Worm (Caenorhabditis elegans): Measurements from ENCODE around the gene aars-1.

Gene aars-1

DNA sequence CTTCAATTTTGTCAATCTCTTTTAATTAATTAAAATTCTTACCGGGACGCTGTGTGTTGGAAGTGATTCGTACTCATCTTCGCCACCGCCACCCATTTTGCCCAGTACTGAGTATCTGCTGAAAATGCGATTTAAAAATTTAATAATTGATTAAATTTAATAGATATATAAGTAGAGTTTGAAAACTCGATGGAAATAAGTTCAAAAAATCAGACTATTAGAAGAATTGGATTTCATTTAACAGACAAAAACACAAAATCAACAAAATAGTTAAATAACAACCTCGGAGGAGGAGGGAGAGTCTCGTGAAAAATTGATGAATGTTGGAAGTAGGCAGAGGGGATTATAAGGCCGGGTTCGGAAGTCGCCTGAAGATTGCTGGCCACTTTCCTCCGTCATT, 7.6 kb upstream of the aars-1 start, which contains the start of gene mfn-1:
TSS of gene mfn-1 (minus strand) at position 101 of the 400 bp plus-strand sequence.
- TF ChIP-seq pag-3 (tag; optimal IDR thresholded peaks at IDR 0.05; ENCODE audit: borderline replicate concordance) = no peak
- no peak for TF ChIP-seq Y22D7AL.16 (tag; optimal IDR thresholded peaks at IDR 0.05)
- TF ChIP-seq ceh-30 (tag; optimal IDR thresholded peaks at IDR 0.05) = no peak
- no peak for TF ChIP-seq rnt-1 (tag; optimal IDR thresholded peaks at IDR 0.05)
- TF ChIP-seq ceh-22 (tag; optimal IDR thresholded peaks at IDR 0.05) = no peak
- TF ChIP-seq hlh-8 (tag; optimal IDR thresholded peaks at IDR 0.05) = no peak
- no peak for TF ChIP-seq fkh-10 (GFP tag; optimal IDR thresholded peaks at IDR 0.05)
- no peak for TF ChIP-seq gmeb-2 (tag; optimal IDR thresholded peaks at IDR 0.05)
- no peak for TF ChIP-seq tbx-7 (tag; optimal IDR thresholded peaks at IDR 0.05)
- TF ChIP-seq elt-4 (tag; optimal IDR thresholded peaks at IDR 0.05) = no peak
- TF ChIP-seq pha-2 (tag; optimal IDR thresholded peaks at IDR 0.05) = no peak

ce11 chrII:11469574-11470108, 5.3 kb upstream of the aars-1 start, which contains the start of gene cisd-1:
cisd-1 (minus strand) TSS chrII:11469624.
- TF ChIP-seq ceh-19 (GFP tag; optimal IDR thresholded peaks at IDR 0.05) (no peak), sox-2 (GFP tag; IDR thresholded peaks at IDR 0.05) (no peak), unc-86 (tag; optimal IDR thresholded peaks at IDR 0.05) (no peak), ceh-24 (tag; optimal IDR thresholded peaks at IDR 0.05) (no peak), K09A11.1 (tag; optimal IDR thresholded peaks at IDR 0.05; ENCODE audit: insufficient read depth) (no peak), ets-4 (tag; optimal IDR thresholded peaks at IDR 0.05) (no peak)

- TF ChIP-seq ceh-45 (GFP tag; IDR thresholded peaks at IDR 0.05) = no peak
- TF ChIP-seq pag-3 (tag; optimal IDR thresholded peaks at IDR 0.05; ENCODE audit: borderline replicate concordance) = no peak
- TF ChIP-seq rnt-1 (tag; optimal IDR thresholded peaks at IDR 0.05) = no peak
- TF ChIP-seq ceh-31 (tag; optimal IDR thresholded peaks at IDR 0.05) = no peak
- no peak for TF ChIP-seq mec-3 (tag; optimal IDR thresholded peaks at IDR 0.05; ENCODE audit: borderline replicate concordance)
- TF ChIP-seq dve-1 (tag; optimal IDR thresholded peaks at IDR 0.05) = no peak
Observed at ce11 chrII:11467541-11467940, 3.2 kb upstream of the aars-1 start, which contains the start of gene klp-17. klp-17 (minus strand) TSS chrII:11467641.

DNA sequence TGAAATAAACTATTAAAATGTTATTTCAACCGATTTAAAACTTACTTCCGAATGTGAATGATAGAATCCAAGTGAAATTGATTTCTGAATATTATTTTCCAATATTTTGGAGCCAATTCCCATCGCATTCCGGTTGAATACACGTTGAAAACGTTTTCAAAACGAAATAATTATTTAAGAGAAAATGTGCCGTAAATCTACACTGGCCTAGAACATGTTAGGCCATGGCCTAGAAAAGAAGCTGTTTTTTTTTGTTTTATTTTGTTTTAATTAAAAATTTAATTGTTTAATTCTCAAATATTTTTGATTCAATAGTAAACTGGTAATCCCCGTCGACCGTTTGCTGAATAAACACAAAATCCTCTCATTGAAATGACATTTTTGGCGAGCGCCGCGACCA, 398 bp downstream of the aars-1 start:
- TF ChIP-seq ceh-31 (tag; optimal IDR thresholded peaks at IDR 0.05) (peak; percentile 9), elt-2 (tag; optimal IDR thresholded peaks at IDR 0.05) (peak; percentile 8), ztf-16 (tag; optimal IDR thresholded peaks at IDR 0.05) (no peak)

ce11 chrII:11459883-11460282, 4.4 kb downstream of the aars-1 start:
- TF ChIP-seq pqm-1 (tag; optimal IDR thresholded peaks at IDR 0.05) (no peak), ceh-14 (tag; optimal IDR thresholded peaks at IDR 0.05) (no peak), K02D7.2 (tag; optimal IDR thresholded peaks at IDR 0.05) (no peak), dve-1 (tag; optimal IDR thresholded peaks at IDR 0.05) (no peak), tbx-7 (tag; optimal IDR thresholded peaks at IDR 0.05) (no peak), ttx-3 (tag; optimal IDR thresholded peaks at IDR 0.05) (no peak), ceh-34 (tag; optimal IDR thresholded peaks at IDR 0.05) (no peak), pha-2 (tag; optimal IDR thresholded peaks at IDR 0.05) (no peak), ceh-48 (tag; optimal IDR thresholded peaks at IDR 0.05) (no peak), nhr-232 (tag; optimal IDR thresholded peaks at IDR 0.05) (no peak), ceh-18 (tag; optimal IDR thresholded peaks at IDR 0.05) (no peak), unc-55 (GFP tag; optimal IDR thresholded peaks at IDR 0.05) (no peak), elt-4 (tag; optimal IDR thresholded peaks at IDR 0.05) (no peak), pag-3 (tag; optimal IDR thresholded peaks at IDR 0.05; ENCODE audit: borderline replicate concordance) (no peak)

- TF ChIP-seq che-1 (tag; optimal IDR thresholded peaks at IDR 0.05) = no peak
- TF ChIP-seq pha-2 (tag; optimal IDR thresholded peaks at IDR 0.05) = no peak
- no peak for TF ChIP-seq ceh-31 (tag; optimal IDR thresholded peaks at IDR 0.05)
- no peak for TF ChIP-seq ceh-2 (tag; optimal IDR thresholded peaks at IDR 0.05)
- no peak for TF ChIP-seq pqm-1 (tag; optimal IDR thresholded peaks at IDR 0.05)
- no peak for TF ChIP-seq hlh-8 (tag; optimal IDR thresholded peaks at IDR 0.05)
- no peak for TF ChIP-seq eyg-1 (tag; optimal IDR thresholded peaks at IDR 0.05)
- no peak for TF ChIP-seq F13H6.1 (tag; optimal IDR thresholded peaks at IDR 0.05)
- TF ChIP-seq ref-2 (tag; optimal IDR thresholded peaks at IDR 0.05) = no peak
- TF ChIP-seq ets-4 (tag; optimal IDR thresholded peaks at IDR 0.05) = no peak
Observed at ce11 chrII:11455715-11456114, 8.6 kb downstream of the aars-1 start.
